Fruit fly (Drosophila melanogaster) whole organism, embryonic: Measurements from ENCODE around the gene CG7903.

ENCODE experiments used
- CG10274 ChIP-seq: fragments of 200-800 bp; sonication (Bioruptor generic); optimal IDR thresholded peaks from 3 replicates; lab custom pipeline; 2017; ENCODE audit warnings: missing biosample characterization, mild to moderate bottlenecking, missing genetic modification characterization
- CG10431 ChIP-seq: fragments of 200-800 bp; sonication (Bioruptor generic); optimal IDR thresholded peaks from 3 replicates; lab custom pipeline; 2018; ENCODE audit warnings: missing biosample characterization, mild to moderate bottlenecking, missing genetic modification characterization
- CG10959 ChIP-seq: fragments of 200-800 bp; sonication (Bioruptor generic); IDR thresholded peaks from 2 replicates; pipeline ENCODE4 v1.3.6; 2022; ENCODE audit warnings: missing biosample characterization, missing genetic modification characterization
- CG11504 ChIP-seq: fragments of 200-800 bp; sonication (Bioruptor generic); optimal IDR thresholded peaks from 3 replicates; lab custom pipeline; 2019; ENCODE audit warnings: missing biosample characterization, mild to moderate bottlenecking, missing genetic modification characterization, moderate library complexity
- CG12236 ChIP-seq: fragments of 200-800 bp; sonication (Bioruptor generic); optimal IDR thresholded peaks from 2 replicates; lab custom pipeline; 2016; ENCODE audit warnings: missing biosample characterization, missing genetic modification characterization
- CG12299 ChIP-seq: fragments of 200-800 bp; sonication (Bioruptor generic); optimal IDR thresholded peaks from 2 replicates; lab custom pipeline; 2018; ENCODE audit warnings: missing biosample characterization, mild to moderate bottlenecking, missing genetic modification characterization
- CG12744 ChIP-seq: fragments of 200-800 bp; sonication (Bioruptor generic); optimal IDR thresholded peaks from 2 replicates; lab custom pipeline; 2016; ENCODE audit warnings: missing biosample characterization, missing genetic modification characterization
- CG12769 ChIP-seq: fragments of 200-800 bp; sonication (Bioruptor generic); optimal IDR thresholded peaks from 2 replicates; lab custom pipeline; 2019; ENCODE audit warnings: missing biosample characterization, mild to moderate bottlenecking, missing genetic modification characterization, moderate library complexity
- CG13287 ChIP-seq: fragments of 200-800 bp; sonication (Bioruptor generic); IDR thresholded peaks from 2 replicates; pipeline ENCODE4 v1.3.6; 2022; ENCODE audit warnings: missing biosample characterization, missing genetic modification characterization; ENCODE audit not compliant: partially characterized antibody
- CG16815 ChIP-seq: fragments of 200-800 bp; sonication (Bioruptor generic); optimal IDR thresholded peaks from 3 replicates; lab custom pipeline; 2017; ENCODE audit warnings: missing biosample characterization, mild to moderate bottlenecking, missing genetic modification characterization
- CG17328 ChIP-seq: fragments of 200-800 bp; sonication (Bioruptor generic); IDR thresholded peaks from 2 replicates; pipeline ENCODE4 v1.3.6; 2022; ENCODE audit warnings: missing biosample characterization, missing genetic modification characterization
- CG17802 ChIP-seq: fragments of 200-800 bp; sonication (Bioruptor generic); optimal IDR thresholded peaks from 2 replicates; lab custom pipeline; 2018; ENCODE audit warnings: missing biosample characterization, mild to moderate bottlenecking, missing genetic modification characterization, moderate library complexity
- CG1832 ChIP-seq: fragments of 200-800 bp; sonication (Bioruptor generic); optimal IDR thresholded peaks from 2 replicates; lab custom pipeline; 2017; ENCODE audit warnings: missing biosample characterization, mild to moderate bottlenecking, missing genetic modification characterization, inconsistent platforms
- CG18476 ChIP-seq: fragments of 200-800 bp; sonication (Bioruptor generic); optimal IDR thresholded peaks from 2 replicates; lab custom pipeline; 2016; ENCODE audit warnings: missing biosample characterization, mild to moderate bottlenecking, missing genetic modification characterization
- CG2712 ChIP-seq: fragments of 200-800 bp; optimal IDR thresholded peaks from 3 replicates; lab custom pipeline; 2019; ENCODE audit warnings: missing biosample characterization, mild to moderate bottlenecking, missing genetic modification characterization, moderate library complexity
- CG32772 ChIP-seq: fragments of 200-800 bp; sonication (Bioruptor generic); IDR thresholded peaks from 2 replicates; pipeline ENCODE4 v1.3.6; 2022; ENCODE audit warnings: missing biosample characterization, missing genetic modification characterization
- CG3281 ChIP-seq: fragments of 200-800 bp; sonication (Bioruptor generic); optimal IDR thresholded peaks from 3 replicates; lab custom pipeline; 2017; ENCODE audit warnings: missing biosample characterization, mild to moderate bottlenecking, missing genetic modification characterization
- CG6683 ChIP-seq: fragments of 200-800 bp; sonication (Bioruptor generic); optimal IDR thresholded peaks from 2 replicates; lab custom pipeline; 2017; ENCODE audit warnings: missing biosample characterization, mild to moderate bottlenecking, missing genetic modification characterization, missing genetic modification reagents
- CG8290 ChIP-seq, 3 experiments: fragments of 200-800 bp; sonication (Bioruptor generic); optimal IDR thresholded peaks; 2 replicates each; lab custom pipeline; 2016 to 2019; ENCODE audit warnings: missing biosample characterization in 3 of 3, missing genetic modification characterization in 3 of 3, mild to moderate bottlenecking in 2 of 3, moderate library complexity in 1 of 3
- CG8944 ChIP-seq: fragments of 200-800 bp; sonication (Bioruptor generic); optimal IDR thresholded peaks from 3 replicates; lab custom pipeline; 2016; ENCODE audit warnings: missing biosample characterization, missing genetic modification characterization
- D19B ChIP-seq: fragments of 200-800 bp; sonication (Bioruptor generic); optimal IDR thresholded peaks from 2 replicates; lab custom pipeline; 2017; ENCODE audit warnings: missing biosample characterization, mild to moderate bottlenecking, missing genetic modification characterization
- Doc3 ChIP-seq: fragments of 200-800 bp; sonication (Bioruptor generic); IDR thresholded peaks from 3 replicates; pipeline ENCODE4 v1.3.6; 2022; ENCODE audit warnings: missing biosample characterization, missing genetic modification characterization; ENCODE audit not compliant: partially characterized antibody
- Dp ChIP-seq: fragments of 200-800 bp; sonication (Bioruptor generic); optimal IDR thresholded peaks from 2 replicates; lab custom pipeline; 2018; ENCODE audit warnings: missing biosample characterization, mild to moderate bottlenecking, missing genetic modification characterization, moderate library complexity
- Fer2 ChIP-seq: fragments of 200-800 bp; sonication (Bioruptor generic); optimal IDR thresholded peaks from 2 replicates; lab custom pipeline; 2018; ENCODE audit warnings: missing biosample characterization, mild to moderate bottlenecking, missing genetic modification characterization, moderate library complexity
- H15 ChIP-seq: fragments of 200-800 bp; sonication (Bioruptor generic); IDR thresholded peaks from 3 replicates; pipeline ENCODE4 v1.3.6; 2022; ENCODE audit warnings: missing biosample characterization, missing genetic modification characterization
- HLH3B ChIP-seq: fragments of 200-800 bp; sonication (Bioruptor generic); IDR thresholded peaks from 2 replicates; pipeline ENCODE4 v1.3.6; 2022; ENCODE audit warnings: missing biosample characterization, missing genetic modification characterization
- HLH4C ChIP-seq: fragments of 200-800 bp; sonication (Bioruptor generic); IDR thresholded peaks from 3 replicates; pipeline ENCODE4 v1.3.6; 2022; ENCODE audit warnings: missing biosample characterization, missing genetic modification characterization; ENCODE audit not compliant: partially characterized antibody
- Hand ChIP-seq: fragments of 200-800 bp; sonication (Bioruptor generic); optimal IDR thresholded peaks from 2 replicates; lab custom pipeline; 2017; ENCODE audit warnings: mild to moderate bottlenecking, missing biosample characterization, missing genetic modification reagents, missing genetic modification characterization
- MBD-R2 ChIP-seq: fragments of 200-800 bp; sonication (Bioruptor generic); IDR thresholded peaks from 2 replicates; pipeline ENCODE4 v1.3.6; 2022; ENCODE audit warnings: missing biosample characterization, missing genetic modification characterization
- Mrtf ChIP-seq: fragments of 200-800 bp; sonication (Bioruptor generic); IDR thresholded peaks from 3 replicates; pipeline ENCODE4 v1.3.6; 2022; ENCODE audit warnings: missing biosample characterization, missing genetic modification characterization
- Ravus ChIP-seq: fragments of 200-800 bp; sonication (Bioruptor generic); IDR thresholded peaks from 2 replicates; pipeline ENCODE4 v1.3.6; 2022; ENCODE audit warnings: missing biosample characterization, missing genetic modification characterization
- ara ChIP-seq: fragments of 200-800 bp; sonication (Bioruptor generic); IDR thresholded peaks from 2 replicates; pipeline ENCODE4 v1.3.6; 2022; ENCODE audit warnings: missing biosample characterization, missing genetic modification characterization
- danr ChIP-seq: fragments of 200-800 bp; sonication (Bioruptor generic); IDR thresholded peaks from 2 replicates; pipeline ENCODE4 v1.3.6; 2022; ENCODE audit warnings: missing biosample characterization, missing genetic modification characterization
- fd102C ChIP-seq: fragments of 200-800 bp; sonication (Bioruptor generic); optimal IDR thresholded peaks from 2 replicates; lab custom pipeline; 2018; ENCODE audit warnings: missing biosample characterization, mild to moderate bottlenecking, missing genetic modification characterization, moderate library complexity
- fd3F ChIP-seq: fragments of 200-800 bp; sonication (Bioruptor generic); optimal IDR thresholded peaks from 2 replicates; lab custom pipeline; 2018; ENCODE audit warnings: missing biosample characterization, mild to moderate bottlenecking, missing genetic modification characterization, moderate library complexity
- hth ChIP-seq: fragments of >200 bp; optimal IDR thresholded peaks from 2 replicates; lab custom pipeline; 2017; ENCODE audit warnings: inconsistent platforms
- luna ChIP-seq: fragments of 200-800 bp; sonication (Bioruptor generic); optimal IDR thresholded peaks from 2 replicates; lab custom pipeline; 2016; ENCODE audit warnings: missing biosample characterization, missing genetic modification characterization
- nerfin-1 ChIP-seq: fragments of 200-800 bp; sonication (Bioruptor generic); optimal IDR thresholded peaks from 3 replicates; lab custom pipeline; 2019; ENCODE audit warnings: missing biosample characterization, mild to moderate bottlenecking, missing genetic modification characterization, moderate library complexity
- oc ChIP-seq: fragments of 200-800 bp; sonication (Bioruptor generic); optimal IDR thresholded peaks from 2 replicates; lab custom pipeline; 2018; ENCODE audit warnings: missing biosample characterization, mild to moderate bottlenecking, missing genetic modification characterization, moderate library complexity
- pnt ChIP-seq: fragments of 200-800 bp; sonication (Bioruptor generic); optimal IDR thresholded peaks from 3 replicates; lab custom pipeline; 2016; ENCODE audit warnings: missing biosample characterization, missing genetic modification characterization
- prd ChIP-seq, 3 experiments: fragments of >200 bp in 2 of 3; fragments of 200-800 bp in 1 of 3; sonication (Bioruptor generic) in 1 of 3; optimal IDR thresholded peaks in 2 of 3; IDR thresholded peaks in 1 of 3; 2 replicates in 2 of 3; 3 replicates in 1 of 3; pipeline versions ENCODE4 v1.3.6 to Lab custom; 2017 to 2022; ENCODE audit warnings: missing biosample characterization in 1 of 3, missing genetic modification characterization in 1 of 3
- pros ChIP-seq: fragments of 200-800 bp; sonication (Bioruptor generic); optimal IDR thresholded peaks from 3 replicates; lab custom pipeline; 2019; ENCODE audit warnings: missing biosample characterization, mild to moderate bottlenecking, missing genetic modification characterization, moderate library complexity
- pzg ChIP-seq: fragments of 200-800 bp; sonication (Bioruptor generic); optimal IDR thresholded peaks from 3 replicates; lab custom pipeline; 2018; ENCODE audit warnings: missing biosample characterization, mild to moderate bottlenecking, missing genetic modification characterization, moderate library complexity
- slou ChIP-seq: fragments of 200-800 bp; sonication (Bioruptor generic); optimal IDR thresholded peaks from 3 replicates; lab custom pipeline; 2016; ENCODE audit warnings: missing biosample characterization, missing genetic modification characterization
- sna ChIP-seq: fragments of 200-800 bp; sonication (Bioruptor generic); IDR thresholded peaks from 2 replicates; pipeline ENCODE4 v1.3.6; 2022; ENCODE audit warnings: missing biosample characterization, missing genetic modification characterization; ENCODE audit not compliant: partially characterized antibody
- unpg ChIP-seq: fragments of 200-800 bp; sonication (Bioruptor generic); optimal IDR thresholded peaks from 3 replicates; lab custom pipeline; 2018; ENCODE audit warnings: missing biosample characterization, mild to moderate bottlenecking, missing genetic modification characterization, moderate library complexity
- z ChIP-seq: fragments of 200-800 bp; sonication (Bioruptor generic); IDR thresholded peaks from 3 replicates; pipeline ENCODE4 v1.3.6; 2022; ENCODE audit warnings: missing biosample characterization, missing genetic modification characterization
- zen ChIP-seq: fragments of 200-800 bp; sonication (Bioruptor generic); optimal IDR thresholded peaks from 3 replicates; lab custom pipeline; 2018; ENCODE audit warnings: missing biosample characterization, mild to moderate bottlenecking, missing genetic modification characterization, moderate library complexity

Gene CG7903

dm6 chr3R:29997607-29998236, 2.7 kb upstream of the CG7903 start, which contains the start of the genes CG15525 and CG11504 (continued):
- TF ChIP-seq danr (GFP tag; lab: Robert Waterston, UW) = peak; percentile 13; the same call in 1 of the 2 replicates
- no peak for TF ChIP-seq D19B (GFP tag; lab: Kevin White, UChicago)
- no peak for TF ChIP-seq unpg
- TF ChIP-seq CG2712 (tag; lab: Kevin White, UChicago) = no peak
- TF ChIP-seq CG6683 (GFP tag; lab: Kevin White, UChicago) = no peak
- TF ChIP-seq CG12769 (tag; lab: Kevin White, UChicago) = no peak
- TF ChIP-seq pzg (GFP tag; lab: Kevin White, UChicago) = peak; percentile 63
- TF ChIP-seq Dp (GFP tag; lab: Kevin White, UChicago) = peak; percentile 32
- TF ChIP-seq CG17328 = peak; percentile 51; the same call in 1 of the 2 replicates
- peak; percentile 89 for TF ChIP-seq sna (GFP tag; lab: Robert Waterston, UW)
- TF ChIP-seq HLH4C (GFP tag; lab: Robert Waterston, UW) = peak; percentile 91
- no peak for TF ChIP-seq slou (GFP tag; lab: Kevin White, UChicago)
- TF ChIP-seq Fer2 (tag; lab: Kevin White, UChicago) = no peak
- TF ChIP-seq CG1832 (GFP tag; lab: Kevin White, UChicago) = no peak
- peak; percentile 47 for TF ChIP-seq CG18476
- TF ChIP-seq CG13287 (GFP tag; lab: Robert Waterston, UW) = peak; percentile 95
- peak; percentile 70 for TF ChIP-seq CG8290 (GFP tag; optimal IDR thresholded peaks at IDR 0.05; lab: Kevin White, UChicago)
- no peak for TF ChIP-seq CG8290 (tag; optimal IDR thresholded peaks at IDR 0.05; lab: Kevin White, UChicago)
- no peak for TF ChIP-seq CG10431 (GFP tag; lab: Kevin White, UChicago)
- no peak for TF ChIP-seq luna (GFP tag; lab: Kevin White, UChicago)
- no peak for TF ChIP-seq CG10959 (GFP tag; lab: Robert Waterston, UW)
- TF ChIP-seq CG12236 (GFP tag; lab: Kevin White, UChicago) = no peak
- TF ChIP-seq CG8944 (GFP tag; lab: Kevin White, UChicago) = peak; percentile 8
- TF ChIP-seq ara (GFP tag; lab: Robert Waterston, UW) = no peak
- TF ChIP-seq CG17802 = no peak
- no peak for TF ChIP-seq hth (lab: Kevin White, UChicago)
- no peak for TF ChIP-seq prd (optimal IDR thresholded peaks at IDR 0.05; lab: Kevin White, UChicago)
- peak; percentile 82 for TF ChIP-seq prd (GFP tag; IDR thresholded peaks at IDR 0.05; lab: Robert Waterston, UW)
- TF ChIP-seq pros (GFP tag; lab: Kevin White, UChicago) = no peak
- TF ChIP-seq CG16815 (GFP tag; lab: Kevin White, UChicago) = no peak
- TF ChIP-seq CG11504 = no peak
- TF ChIP-seq Doc3 (GFP tag; lab: Robert Waterston, UW) = peak; percentile 83
- no peak for TF ChIP-seq H15
- no peak for TF ChIP-seq Hand
- TF ChIP-seq Mrtf (GFP tag; lab: Robert Waterston, UW) = no peak
- no peak for TF ChIP-seq CG12299 (tag; lab: Kevin White, UChicago)
- no peak for TF ChIP-seq z (GFP tag; lab: Robert Waterston, UW)
- TF ChIP-seq zen (tag; lab: Kevin White, UChicago) = peak; percentile 32
- TF ChIP-seq oc = no peak
- peak; percentile 73 for TF ChIP-seq CG32772
- TF ChIP-seq MBD-R2 (GFP tag; lab: Robert Waterston, UW) = peak; percentile 95
- TF ChIP-seq HLH3B (GFP tag; lab: Robert Waterston, UW) = peak; percentile 58; the same call in 1 of the 2 replicates
- TF ChIP-seq fd3F (GFP tag; lab: Kevin White, UChicago) = peak; percentile 10
- TF ChIP-seq nerfin-1 (tag; lab: Kevin White, UChicago) = peak; percentile 46
- TF ChIP-seq CG10274 = no peak
- no peak for TF ChIP-seq CG12744 (GFP tag; lab: Kevin White, UChicago)
- peak; percentile 2; the same call in 1 of the 2 replicates for TF ChIP-seq Ravus (GFP tag; lab: Robert Waterston, UW)
- no peak for TF ChIP-seq CG3281 (GFP tag; lab: Kevin White, UChicago)
- TF ChIP-seq pnt = peak; percentile 24
- TF ChIP-seq fd102C (GFP tag; lab: Kevin White, UChicago) = no peak
